Fruit fly (Drosophila melanogaster): Measurements from ENCODE around the gene cv-d.

Gene cv-d

DNA sequence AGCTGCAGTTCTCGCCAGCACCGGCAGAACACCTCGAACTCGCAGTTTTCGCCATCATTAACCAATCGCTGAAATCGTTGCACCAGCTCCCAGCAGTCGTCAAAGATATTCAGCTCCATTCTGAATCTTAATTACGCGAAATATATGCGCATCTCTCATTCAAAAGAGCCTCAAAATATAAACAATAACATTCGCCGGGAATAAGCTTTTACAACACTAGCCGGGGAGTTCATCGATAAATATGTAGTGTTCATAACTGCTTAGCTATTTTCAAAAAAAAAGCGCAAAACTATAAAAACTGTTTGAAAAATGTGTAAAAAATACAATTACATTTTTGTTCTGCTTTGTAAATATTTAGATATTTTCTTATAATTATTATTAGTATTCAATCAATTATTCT, 14.1 kb downstream of the cv-d start, which contains the start of gene Pbp45 (continued):
- TF ChIP-seq oc (tag; optimal IDR thresholded peaks at IDR 0.05) (no peak), Doc3 (GFP tag; IDR thresholded peaks at IDR 0.05; ENCODE audit: partially characterized antibody) (0 out of 3 replicates have a peak, but pooled peaks have one; percentile 23), CG2199 (GFP tag; IDR thresholded peaks at IDR 0.05) (no peak), Abd-B (GFP tag; optimal IDR thresholded peaks at IDR 0.05) (peak; percentile 11), CG2129 (GFP tag; IDR thresholded peaks at IDR 0.05; ENCODE audit: partially characterized antibody) (no peak), CG13624 (GFP tag; optimal IDR thresholded peaks at IDR 0.05) (peak; percentile 22)

dm6 chr3R:15836864-15837824, 16.2 kb downstream of the cv-d start, which contains the start of the genes ND-23 and spn-E:
Gene ND-23 (minus strand): TSS chr3R:15837117.
Gene spn-E (plus strand): TSS chr3R:15837419.
- no peak for TF ChIP-seq Poxn (GFP tag; IDR thresholded peaks at IDR 0.05)
- TF ChIP-seq schlank (tag; optimal IDR thresholded peaks at IDR 0.05), result no peak
- TF ChIP-seq CG6254 (GFP tag; optimal IDR thresholded peaks at IDR 0.05), result no peak
- peak; percentile 48 for TF ChIP-seq CG18599 (GFP tag; optimal IDR thresholded peaks at IDR 0.05)
- no peak for TF ChIP-seq Six4 (GFP tag; optimal IDR thresholded peaks at IDR 0.05)
- TF ChIP-seq nau (GFP tag; optimal IDR thresholded peaks at IDR 0.05), result no peak
- peak; percentile 15 for TF ChIP-seq CG2120 (GFP tag; optimal IDR thresholded peaks at IDR 0.05)
- TF ChIP-seq chinmo (GFP tag; IDR thresholded peaks at IDR 0.05; ENCODE audit: partially characterized antibody), result 0 out of 4 replicates have a peak, but pooled peaks have one; percentile 30
- TF ChIP-seq seq (GFP tag; IDR thresholded peaks at IDR 0.05), result no peak
- TF ChIP-seq CG1647 (GFP tag; optimal IDR thresholded peaks at IDR 0.05), result no peak
- TF ChIP-seq ham (GFP tag; IDR thresholded peaks at IDR 0.05), result no peak
- TF ChIP-seq usp (GFP tag; optimal IDR thresholded peaks at IDR 0.05), result no peak
- peak; percentile 40 for TF ChIP-seq CG9727 (GFP tag; optimal IDR thresholded peaks at IDR 0.05)
- TF ChIP-seq CG7372 (GFP tag; IDR thresholded peaks at IDR 0.05), result peak; percentile 48
- no peak for TF ChIP-seq CG11456 (GFP tag; IDR thresholded peaks at IDR 0.05)
- TF ChIP-seq stwl (tag; optimal IDR thresholded peaks at IDR 0.05), result peak; percentile 79
- TF ChIP-seq sim (GFP tag; IDR thresholded peaks at IDR 0.05), result no peak
- peak; percentile 58 for TF ChIP-seq unpg (GFP tag; optimal IDR thresholded peaks at IDR 0.05)
- peak; percentile 66 for TF ChIP-seq CG4424 (GFP tag; optimal IDR thresholded peaks at IDR 0.05)
- peak; percentile 93 for TF ChIP-seq CG10267 (tag; optimal IDR thresholded peaks at IDR 0.05)
- TF ChIP-seq CG10462 (GFP tag; optimal IDR thresholded peaks at IDR 0.05), result no peak
- TF ChIP-seq peb (GFP tag; IDR thresholded peaks at IDR 0.05), result no peak
- TF ChIP-seq Deaf1 (tag; optimal IDR thresholded peaks at IDR 0.05), result no peak
- TF ChIP-seq Eip74EF (GFP tag; optimal IDR thresholded peaks at IDR 0.05), result no peak
- TF ChIP-seq Rfx (GFP tag; IDR thresholded peaks at IDR 0.05), result peak; percentile 62; the same call in 1 of the 2 replicates
- no peak for TF ChIP-seq chn (GFP tag; optimal IDR thresholded peaks at IDR 0.05)
- no peak for TF ChIP-seq CG2199 (GFP tag; IDR thresholded peaks at IDR 0.05)
- no peak for TF ChIP-seq disco-r (GFP tag; optimal IDR thresholded peaks at IDR 0.05)
- TF ChIP-seq ci (GFP tag; IDR thresholded peaks at IDR 0.05), result no peak
- TF ChIP-seq CG4617 (GFP tag; optimal IDR thresholded peaks at IDR 0.05; ENCODE audit: borderline replicate concordance), result peak; percentile 50
- peak; percentile 47 for TF ChIP-seq lbe (GFP tag; optimal IDR thresholded peaks at IDR 0.05)
- TF ChIP-seq CG3726 (GFP tag; IDR thresholded peaks at IDR 0.05), result no peak
- TF ChIP-seq salm (tag; optimal IDR thresholded peaks at IDR 0.05), result no peak
- no peak for TF ChIP-seq NC2α (GFP tag; optimal IDR thresholded peaks at IDR 0.05)
- TF ChIP-seq Max (GFP tag; optimal IDR thresholded peaks at IDR 0.05), result no peak
- TF ChIP-seq CG18619 (GFP tag; optimal IDR thresholded peaks at IDR 0.05), result no peak
- TF ChIP-seq Fer2 (tag; optimal IDR thresholded peaks at IDR 0.05), result peak; percentile 53
- TF ChIP-seq fd64A (GFP tag; optimal IDR thresholded peaks at IDR 0.05), result no peak
- peak; percentile 65 for TF ChIP-seq HLH4C (GFP tag; IDR thresholded peaks at IDR 0.05; ENCODE audit: partially characterized antibody)
- no peak for TF ChIP-seq CG12236 (GFP tag; optimal IDR thresholded peaks at IDR 0.05)
- TF ChIP-seq CG14050 (GFP tag; IDR thresholded peaks at IDR 0.05), result no peak; the same call in 2 of the 3 replicates
